Fruit fly (Drosophila melanogaster) whole organism, embryonic: Measurements from ENCODE around the gene CG43147.

ENCODE experiments used
- CG11093 ChIP-seq: fragments of 200-800 bp; sonication (Bioruptor generic); IDR thresholded peaks from 3 replicates; pipeline ENCODE4 v1.3.6; 2022; ENCODE audit warnings: missing biosample characterization, missing genetic modification characterization
- CG11504 ChIP-seq: fragments of 200-800 bp; sonication (Bioruptor generic); optimal IDR thresholded peaks from 3 replicates; lab custom pipeline; 2019; ENCODE audit warnings: missing biosample characterization, mild to moderate bottlenecking, missing genetic modification characterization, moderate library complexity
- CG12155 ChIP-seq: fragments of 200-800 bp; sonication (Bioruptor generic); optimal IDR thresholded peaks from 3 replicates; lab custom pipeline; 2016; ENCODE audit warnings: missing biosample characterization, missing genetic modification characterization
- CG12391 ChIP-seq: fragments of 200-800 bp; sonication (Bioruptor generic); optimal IDR thresholded peaks from 3 replicates; lab custom pipeline; 2018; ENCODE audit warnings: missing biosample characterization, mild to moderate bottlenecking, missing genetic modification characterization, moderate library complexity
- CG13287 ChIP-seq: fragments of 200-800 bp; sonication (Bioruptor generic); IDR thresholded peaks from 2 replicates; pipeline ENCODE4 v1.3.6; 2022; ENCODE audit warnings: missing biosample characterization, missing genetic modification characterization; ENCODE audit not compliant: partially characterized antibody
- CG16779 ChIP-seq: fragments of 200-800 bp; sonication (Bioruptor generic); IDR thresholded peaks from 2 replicates; pipeline ENCODE4 v1.3.6; 2022; ENCODE audit warnings: missing biosample characterization, missing genetic modification characterization
- CG17361 ChIP-seq: fragments of 200-800 bp; sonication (Bioruptor generic); IDR thresholded peaks from 3 replicates; pipeline ENCODE4 v1.3.6; 2022; ENCODE audit warnings: missing biosample characterization, missing genetic modification characterization
- CG1832 ChIP-seq: fragments of 200-800 bp; sonication (Bioruptor generic); optimal IDR thresholded peaks from 2 replicates; lab custom pipeline; 2017; ENCODE audit warnings: missing biosample characterization, mild to moderate bottlenecking, missing genetic modification characterization, inconsistent platforms
- CG2712 ChIP-seq: fragments of 200-800 bp; optimal IDR thresholded peaks from 3 replicates; lab custom pipeline; 2019; ENCODE audit warnings: missing biosample characterization, mild to moderate bottlenecking, missing genetic modification characterization, moderate library complexity
- CG30403 ChIP-seq: fragments of 200-800 bp; sonication (Bioruptor generic); optimal IDR thresholded peaks from 3 replicates; lab custom pipeline; 2016; ENCODE audit warnings: missing biosample characterization, missing genetic modification characterization
- CG4360 ChIP-seq: fragments of 200-800 bp; sonication (Bioruptor generic); IDR thresholded peaks from 2 replicates; pipeline ENCODE4 v1.3.6; 2022; ENCODE audit warnings: missing biosample characterization, missing genetic modification characterization
- CG4854 ChIP-seq: fragments of 200-800 bp; sonication (Bioruptor generic); optimal IDR thresholded peaks from 2 replicates; lab custom pipeline; 2016; ENCODE audit warnings: missing biosample characterization, missing genetic modification characterization, inconsistent platforms
- CG6175 ChIP-seq: fragments of 200-800 bp; sonication (Bioruptor generic); IDR thresholded peaks from 3 replicates; pipeline ENCODE4 v1.3.6; 2022; ENCODE audit warnings: missing biosample characterization, missing genetic modification characterization
- CG6765 ChIP-seq: fragments of 200-800 bp; sonication (Bioruptor generic); optimal IDR thresholded peaks from 3 replicates; lab custom pipeline; 2017; ENCODE audit warnings: missing biosample characterization, mild to moderate bottlenecking, missing genetic modification characterization
- CG7271 ChIP-seq: fragments of 200-800 bp; sonication (Bioruptor generic); optimal IDR thresholded peaks from 2 replicates; lab custom pipeline; 2018; ENCODE audit warnings: missing biosample characterization, mild to moderate bottlenecking, missing genetic modification characterization, moderate library complexity
- CG7839 ChIP-seq: fragments of 200-800 bp; sonication (Bioruptor generic); optimal IDR thresholded peaks from 3 replicates; lab custom pipeline; 2018; ENCODE audit warnings: missing biosample characterization, mild to moderate bottlenecking, missing genetic modification characterization, moderate library complexity
- CG7928 ChIP-seq: fragments of 200-800 bp; sonication (Bioruptor generic); optimal IDR thresholded peaks from 2 replicates; lab custom pipeline; 2017; ENCODE audit warnings: missing biosample characterization, mild to moderate bottlenecking, missing genetic modification characterization
- CG7963 ChIP-seq: fragments of 200-800 bp; sonication (Bioruptor generic); IDR thresholded peaks from 3 replicates; pipeline ENCODE4 v1.3.6; 2022; ENCODE audit warnings: missing biosample characterization, missing genetic modification characterization; ENCODE audit not compliant: partially characterized antibody
- Chrac-16 ChIP-seq: fragments of 200-800 bp; sonication (Bioruptor generic); optimal IDR thresholded peaks from 3 replicates; lab custom pipeline; 2016; ENCODE audit warnings: missing biosample characterization, missing genetic modification characterization
- D ChIP-seq, 2 experiments: fragments of 200-800 bp in 1 of 2; fragments of >200 bp in 1 of 2; sonication (Bioruptor generic) in 1 of 2; optimal IDR thresholded peaks; 2 replicates in 1 of 2; 3 replicates in 1 of 2; lab custom pipeline; 2017; ENCODE audit warnings: mild to moderate bottlenecking in 1 of 2, missing biosample characterization in 1 of 2, missing genetic modification characterization in 1 of 2, missing genetic modification reagents in 1 of 2
- Deaf1 ChIP-seq: fragments of 200-800 bp; optimal IDR thresholded peaks from 3 replicates; lab custom pipeline; 2019; ENCODE audit warnings: missing biosample characterization, mild to moderate bottlenecking, missing genetic modification characterization, moderate library complexity
- Dp ChIP-seq: fragments of 200-800 bp; sonication (Bioruptor generic); optimal IDR thresholded peaks from 2 replicates; lab custom pipeline; 2018; ENCODE audit warnings: missing biosample characterization, mild to moderate bottlenecking, missing genetic modification characterization, moderate library complexity
- Ets97D ChIP-seq: fragments of 200-800 bp; sonication (Bioruptor generic); optimal IDR thresholded peaks from 3 replicates; lab custom pipeline; 2016; ENCODE audit warnings: missing biosample characterization, missing genetic modification characterization
- Hand ChIP-seq: fragments of 200-800 bp; sonication (Bioruptor generic); optimal IDR thresholded peaks from 2 replicates; lab custom pipeline; 2017; ENCODE audit warnings: mild to moderate bottlenecking, missing biosample characterization, missing genetic modification reagents, missing genetic modification characterization
- HmgZ ChIP-seq: fragments of 200-800 bp; sonication (Bioruptor generic); optimal IDR thresholded peaks from 2 replicates; lab custom pipeline; 2018; ENCODE audit warnings: missing biosample characterization, mild to moderate bottlenecking, missing genetic modification characterization
- Hmr ChIP-seq: fragments of 200-800 bp; sonication (Bioruptor generic); optimal IDR thresholded peaks from 3 replicates; lab custom pipeline; 2017; ENCODE audit warnings: mild to moderate bottlenecking, missing biosample characterization, missing genetic modification reagents, missing genetic modification characterization
- Med ChIP-seq: fragments of 200-800 bp; sonication (Bioruptor generic); peaks from one replicate; lab custom pipeline; 2016; ENCODE audit warnings: missing biosample characterization, missing genetic modification characterization, mild to moderate bottlenecking, inconsistent platforms, moderate library complexity
- NC2β ChIP-seq: fragments of 200-800 bp; sonication (Bioruptor generic); optimal IDR thresholded peaks from 2 replicates; lab custom pipeline; 2016; ENCODE audit warnings: missing biosample characterization, missing genetic modification characterization
- Nf-YA ChIP-seq: fragments of 200-800 bp; sonication (Bioruptor generic); IDR thresholded peaks from 2 replicates; pipeline ENCODE4 v1.3.6; 2022; ENCODE audit warnings: missing biosample characterization, missing genetic modification characterization
- Nf-YC ChIP-seq: fragments of 200-800 bp; optimal IDR thresholded peaks from 3 replicates; lab custom pipeline; 2019; ENCODE audit warnings: missing biosample characterization, mild to moderate bottlenecking, missing genetic modification characterization, moderate library complexity
- Pdp1 ChIP-seq, 2 experiments: fragments of 200-800 bp; sonication (Bioruptor generic); optimal IDR thresholded peaks; 3 replicates each; lab custom pipeline; 2016; ENCODE audit warnings: missing biosample characterization in 2 of 2, missing genetic modification characterization in 2 of 2, mild to moderate bottlenecking in 1 of 2, moderate library complexity in 1 of 2
- Rx ChIP-seq: fragments of 200-800 bp; sonication (Bioruptor generic); IDR thresholded peaks from 2 replicates; pipeline ENCODE4 v1.3.6; 2022; ENCODE audit warnings: missing biosample characterization, missing genetic modification characterization
- Xrp1 ChIP-seq: fragments of 200-800 bp; sonication (Bioruptor generic); IDR thresholded peaks from 2 replicates; pipeline ENCODE4 v1.3.6; 2022; ENCODE audit warnings: missing biosample characterization, missing genetic modification characterization
- chif ChIP-seq, 2 experiments: fragments of 200-800 bp; sonication (Bioruptor generic); optimal IDR thresholded peaks; 3 replicates each; lab custom pipeline; 2016; ENCODE audit warnings: missing biosample characterization in 2 of 2, missing genetic modification characterization in 2 of 2
- chn ChIP-seq: fragments of 200-800 bp; sonication (Bioruptor generic); optimal IDR thresholded peaks from 2 replicates; lab custom pipeline; 2016; ENCODE audit warnings: missing biosample characterization, missing genetic modification characterization
- danr ChIP-seq: fragments of 200-800 bp; sonication (Bioruptor generic); IDR thresholded peaks from 2 replicates; pipeline ENCODE4 v1.3.6; 2022; ENCODE audit warnings: missing biosample characterization, missing genetic modification characterization
- disco-r ChIP-seq: fragments of 200-800 bp; sonication (Bioruptor generic); optimal IDR thresholded peaks from 2 replicates; lab custom pipeline; 2016; ENCODE audit warnings: missing biosample characterization, missing genetic modification characterization
- dmrt11E ChIP-seq: fragments of 200-800 bp; sonication (Bioruptor generic); optimal IDR thresholded peaks from 3 replicates; lab custom pipeline; 2018; ENCODE audit warnings: missing biosample characterization, mild to moderate bottlenecking, missing genetic modification characterization, moderate library complexity
- ewg ChIP-seq: fragments of 200-800 bp; sonication (Bioruptor generic); optimal IDR thresholded peaks from 3 replicates; lab custom pipeline; 2017; ENCODE audit warnings: mild to moderate bottlenecking, missing biosample characterization, missing genetic modification reagents, missing genetic modification characterization
- fru ChIP-seq: fragments of >200 bp; optimal IDR thresholded peaks from 2 replicates; lab custom pipeline; 2017
- gem ChIP-seq: fragments of 200-800 bp; sonication (Bioruptor generic); optimal IDR thresholded peaks from 2 replicates; lab custom pipeline; 2019; ENCODE audit warnings: missing biosample characterization, mild to moderate bottlenecking, missing genetic modification characterization, moderate library complexity
- inv ChIP-seq: fragments of 200-800 bp; sonication (Bioruptor generic); IDR thresholded peaks from 2 replicates; pipeline ENCODE4 v1.3.6; 2022; ENCODE audit warnings: missing biosample characterization, missing genetic modification characterization; ENCODE audit not compliant: partially characterized antibody
- phol ChIP-seq: fragments of 200-800 bp; sonication (Bioruptor generic); optimal IDR thresholded peaks from 3 replicates; lab custom pipeline; 2018; ENCODE audit warnings: missing biosample characterization, mild to moderate bottlenecking, missing genetic modification characterization, moderate library complexity
- sens ChIP-seq: fragments of 200-800 bp; sonication (Bioruptor generic); peaks from one replicate; lab custom pipeline; 2016; ENCODE audit warnings: missing biosample characterization, missing genetic modification characterization
- shn ChIP-seq: fragments of 200-800 bp; sonication (Bioruptor generic); optimal IDR thresholded peaks from 3 replicates; lab custom pipeline; 2016; ENCODE audit warnings: missing biosample characterization, missing genetic modification characterization
- sisA ChIP-seq: fragments of 200-800 bp; sonication (Bioruptor generic); IDR thresholded peaks from 2 replicates; pipeline ENCODE4 v1.3.6; 2022; ENCODE audit warnings: missing biosample characterization, missing genetic modification characterization
- tgo ChIP-seq: fragments of 200-800 bp; sonication (Bioruptor generic); IDR thresholded peaks from 3 replicates; pipeline ENCODE4 v1.3.6; 2022; ENCODE audit warnings: missing biosample characterization, missing genetic modification characterization
- wek ChIP-seq: fragments of 200-800 bp; sonication (Bioruptor generic); optimal IDR thresholded peaks from 3 replicates; lab custom pipeline; 2018; ENCODE audit warnings: missing biosample characterization, mild to moderate bottlenecking, missing genetic modification characterization, moderate library complexity
- zen ChIP-seq: fragments of 200-800 bp; sonication (Bioruptor generic); optimal IDR thresholded peaks from 3 replicates; lab custom pipeline; 2018; ENCODE audit warnings: missing biosample characterization, mild to moderate bottlenecking, missing genetic modification characterization, moderate library complexity
- zen2 ChIP-seq: fragments of 200-800 bp; sonication (Bioruptor generic); IDR thresholded peaks from 3 replicates; pipeline ENCODE4 v1.3.6; 2022; ENCODE audit warnings: missing biosample characterization, missing genetic modification characterization; ENCODE audit not compliant: partially characterized antibody
- zfh1 ChIP-seq: fragments of 200-800 bp; sonication (Bioruptor generic); IDR thresholded peaks from 3 replicates; pipeline ENCODE4 v1.3.6; 2022; ENCODE audit warnings: missing biosample characterization, missing genetic modification characterization

The CG43147 gene

DNA sequence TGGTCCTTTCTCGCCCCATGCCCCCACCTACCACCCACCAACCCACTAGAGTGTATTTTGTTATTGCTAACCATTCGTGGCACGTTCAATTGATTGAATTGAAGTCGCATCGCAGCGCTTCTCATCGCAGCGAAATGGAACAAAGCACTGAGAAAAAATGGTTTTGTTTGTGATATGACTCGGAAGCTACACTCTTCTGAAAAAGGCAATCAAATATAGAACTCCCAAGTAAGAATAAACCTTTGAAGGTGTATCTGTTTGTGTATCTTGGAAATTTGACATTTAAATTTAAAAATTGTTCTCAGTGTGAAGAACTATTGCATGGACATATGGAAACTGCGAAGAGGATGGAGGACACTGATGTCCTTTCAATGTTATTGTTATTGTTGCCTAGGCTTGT lies 4.3 kb downstream of the CG43147 start (continued):
- no peak for TF ChIP-seq CG6765 (GFP tag; lab: Kevin White, UChicago)
- no peak for TF ChIP-seq tgo (GFP tag; lab: Robert Waterston, UW)
- TF ChIP-seq CG7928, result no peak
- peak; percentile 7 for TF ChIP-seq CG11504 (tag; lab: Kevin White, UChicago)
- peak; percentile 41 for TF ChIP-seq Med
- TF ChIP-seq zen2 (GFP tag; lab: Robert Waterston, UW), result no peak
- no peak for TF ChIP-seq Ets97D (GFP tag; lab: Kevin White, UChicago)
- TF ChIP-seq zfh1 (GFP tag; lab: Robert Waterston, UW), result peak; percentile 46; the same call in 1 of the 3 replicates
- TF ChIP-seq Hmr, result no peak
- no peak for TF ChIP-seq NC2β (GFP tag; lab: Kevin White, UChicago)
- TF ChIP-seq CG4360, result no peak
- TF ChIP-seq Pdp1 (GFP tag; optimal IDR thresholded peaks at IDR 0.05; lab: Kevin White, UChicago), result no peak
- no peak for TF ChIP-seq CG12155 (GFP tag; lab: Kevin White, UChicago)
- peak; percentile 12 for TF ChIP-seq Chrac-16 (GFP tag; lab: Kevin White, UChicago)
- peak; percentile 28 for TF ChIP-seq gem (tag; lab: Kevin White, UChicago)
- TF ChIP-seq fru (lab: Kevin White, UChicago), result no peak
- TF ChIP-seq wek, result no peak
- TF ChIP-seq CG30403 (GFP tag; lab: Kevin White, UChicago), result peak; percentile 2
- TF ChIP-seq dmrt11E (tag; lab: Kevin White, UChicago), result peak; percentile 36
- no peak for TF ChIP-seq Rx (GFP tag; lab: Robert Waterston, UW)
- TF ChIP-seq CG7963 (GFP tag; lab: Robert Waterston, UW), result no peak
- no peak for TF ChIP-seq CG6175 (GFP tag; lab: Robert Waterston, UW)
- TF ChIP-seq inv (GFP tag; lab: Robert Waterston, UW), result no peak
- peak; percentile 25 for TF ChIP-seq CG7839 (tag; lab: Kevin White, UChicago)
- peak; percentile 86 for TF ChIP-seq sens (GFP tag; lab: Kevin White, UChicago)
- no peak for TF ChIP-seq Nf-YA
- TF ChIP-seq CG2712 (tag; lab: Kevin White, UChicago), result peak; percentile 30
- no peak for TF ChIP-seq CG7271 (tag; lab: Kevin White, UChicago)
- TF ChIP-seq CG1832 (GFP tag; lab: Kevin White, UChicago), result no peak
- TF ChIP-seq Xrp1 (GFP tag; lab: Robert Waterston, UW), result peak; percentile 61
- no peak for TF ChIP-seq Deaf1 (tag; lab: Kevin White, UChicago)
- TF ChIP-seq CG12391, result no peak
- no peak for TF ChIP-seq phol (tag; lab: Kevin White, UChicago)
- TF ChIP-seq CG16779 (GFP tag; lab: Robert Waterston, UW), result no peak
- TF ChIP-seq disco-r (GFP tag; lab: Kevin White, UChicago), result no peak
- no peak for TF ChIP-seq Nf-YC
- TF ChIP-seq CG13287 (GFP tag; lab: Robert Waterston, UW), result no peak
- no peak for TF ChIP-seq danr (GFP tag; lab: Robert Waterston, UW)
- no peak for TF ChIP-seq Dp (GFP tag; lab: Kevin White, UChicago)
- no peak for TF ChIP-seq shn
- no peak for TF ChIP-seq zen (tag; lab: Kevin White, UChicago)
- TF ChIP-seq CG17361 (GFP tag; lab: Robert Waterston, UW), result 0 out of 3 replicates have a peak, but pooled peaks have one; percentile 19
- TF ChIP-seq chif (GFP tag; optimal IDR thresholded peaks at IDR 0.05; lab: Kevin White, UChicago), result peak in 1 of 2 experiments; percentile 39
- peak; percentile 25 for TF ChIP-seq D (optimal IDR thresholded peaks at IDR 0.05; lab: Kevin White, UChicago)
- TF ChIP-seq D (GFP tag; optimal IDR thresholded peaks at IDR 0.05; lab: Kevin White, UChicago), result no peak
- no peak for TF ChIP-seq HmgZ (tag; lab: Kevin White, UChicago)
- peak; percentile 11 for TF ChIP-seq chn (GFP tag; lab: Kevin White, UChicago)
- TF ChIP-seq Hand (GFP tag; lab: Kevin White, UChicago), result no peak
- TF ChIP-seq CG11093 (GFP tag; lab: Robert Waterston, UW), result no peak
- 0 out of 2 replicates have a peak, but pooled peaks have one; percentile 30 for TF ChIP-seq sisA (GFP tag; lab: Robert Waterston, UW)
- no peak for TF ChIP-seq CG4854 (GFP tag; lab: Kevin White, UChicago)
- TF ChIP-seq ewg (GFP tag; lab: Kevin White, UChicago), result no peak
